Worm (Caenorhabditis elegans): ENCODE results near the gene K03A1.4.
A peak's percentile ranks its signal among the peaks of the same experiment; 100 is the strongest.

K03A1.4 gene

DNA sequence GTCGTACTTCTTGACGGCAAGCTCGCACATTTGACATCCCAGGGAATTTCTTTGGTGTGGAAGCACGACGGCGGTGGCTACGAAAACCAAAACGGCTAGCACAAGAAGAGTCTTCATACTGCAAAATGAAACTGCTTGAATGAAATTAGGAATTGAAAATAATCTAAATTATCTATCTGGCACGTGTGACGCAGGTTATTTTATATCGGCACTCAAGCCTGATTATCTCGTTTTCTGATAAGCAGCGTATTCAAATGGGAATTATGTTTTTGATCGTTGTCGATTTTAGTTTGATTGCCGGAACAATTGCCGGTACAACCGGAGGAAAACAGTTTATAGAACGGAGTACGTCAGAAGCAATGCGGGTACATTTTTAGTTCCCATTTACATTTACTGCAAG lies 20.1 kb upstream of the K03A1.4 start, which contains the start of gene spp-4:
TSS of gene spp-4 (minus strand) at position 118 of the 400 bp plus-strand sequence.
- TF ChIP-seq attf-4 (tag; optimal IDR thresholded peaks at IDR 0.05): no peak
- no peak for TF ChIP-seq Y105C5A.15 (GFP tag; IDR thresholded peaks at IDR 0.05)
- no peak for TF ChIP-seq ceh-62 (tag; optimal IDR thresholded peaks at IDR 0.05)
- no peak for TF ChIP-seq T26A8.4 (GFP tag; IDR thresholded peaks at IDR 0.05)
- no peak for TF ChIP-seq zag-1 (tag; optimal IDR thresholded peaks at IDR 0.05)
- no peak for TF ChIP-seq tag-97 (GFP tag; IDR thresholded peaks at IDR 0.05)
- TF ChIP-seq mep-1 (tag; optimal IDR thresholded peaks at IDR 0.05): no peak
- no peak for TF ChIP-seq cey-2 (tag; optimal IDR thresholded peaks at IDR 0.05; ENCODE audit: borderline replicate concordance, insufficient read depth)
- TF ChIP-seq hlh-11 (tag; optimal IDR thresholded peaks at IDR 0.05): peak; percentile 3
- TF ChIP-seq dmd-6 (GFP tag; IDR thresholded peaks at IDR 0.05): peak; percentile 62
- no peak for TF ChIP-seq dpl-1 (GFP tag; optimal IDR thresholded peaks at IDR 0.05)
- no peak for TF ChIP-seq ztf-11 (tag; optimal IDR thresholded peaks at IDR 0.05)
- TF ChIP-seq rbr-2 (tag; optimal IDR thresholded peaks at IDR 0.05): no peak
- TF ChIP-seq nhr-77 (tag; optimal IDR thresholded peaks at IDR 0.05): no peak
- TF ChIP-seq daf-16 (GFP tag; optimal IDR thresholded peaks at IDR 0.05): no peak
- peak; percentile 78 for TF ChIP-seq daf-16 (tag; optimal IDR thresholded peaks at IDR 0.05)

DNA sequence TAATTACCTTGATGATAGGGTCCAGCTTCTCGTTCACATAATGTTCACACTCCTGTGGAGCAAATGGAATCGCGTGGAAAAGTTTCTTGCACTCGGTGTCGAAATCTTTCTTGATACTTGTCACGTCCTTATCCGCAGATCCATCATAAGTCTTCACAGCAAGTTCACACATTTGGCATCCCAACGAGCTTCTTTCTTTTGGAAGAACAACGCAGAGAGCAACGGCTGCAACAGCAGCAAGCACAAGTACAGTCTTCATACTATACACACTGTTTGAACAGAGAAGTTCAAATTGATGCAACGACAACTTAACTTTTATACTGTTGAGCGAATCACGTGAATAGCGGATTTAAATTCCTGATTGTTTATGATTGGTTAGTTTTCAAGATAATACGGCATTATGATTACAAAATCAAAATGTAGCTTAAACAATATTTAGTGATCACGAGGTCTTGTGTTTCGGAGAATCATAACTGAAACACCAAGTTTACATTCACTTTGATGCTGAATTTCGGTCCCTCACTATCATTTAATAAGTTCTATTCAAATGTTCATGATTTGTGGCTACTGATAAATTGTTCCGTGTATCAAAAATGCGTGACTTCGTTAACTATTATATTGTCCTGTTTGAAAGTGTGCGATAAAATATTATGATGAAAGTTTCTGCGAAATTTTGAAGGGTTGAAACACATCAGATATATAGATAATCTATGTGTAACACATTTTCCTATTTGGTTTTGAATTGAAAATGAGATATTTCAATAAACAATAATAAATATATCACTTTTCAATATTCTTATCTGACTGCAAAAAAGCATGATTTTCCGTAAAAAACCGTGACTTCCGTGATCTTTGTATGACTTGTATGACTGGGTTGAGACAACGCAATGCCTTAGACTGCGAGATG lies 18.2 kb upstream of the K03A1.4 start, which contains the start of the genes spp-2 and spp-6:
TSS of gene spp-2 (minus strand) at position 334 of the 907 bp plus-strand sequence.
TSS of gene spp-6 (plus strand) at position 857 of the 907 bp plus-strand sequence.
- TF ChIP-seq unc-62 (GFP tag; optimal IDR thresholded peaks at IDR 0.05 in 1 of 2) (peak in 1 of 2 experiments; percentile 88), unc-62 (tag; optimal IDR thresholded peaks at IDR 0.05) (no peak), aha-1 (tag) (no peak), lsy-2 (tag; optimal IDR thresholded peaks at IDR 0.05) (no peak), nhr-42 (GFP tag; IDR thresholded peaks at IDR 0.05) (no peak), ceh-44 (GFP tag; IDR thresholded peaks at IDR 0.05) (no peak), Y5F2A.4 (GFP tag; optimal IDR thresholded peaks at IDR 0.05) (no peak), nhr-41 (GFP tag; IDR thresholded peaks at IDR 0.05) (no peak), nhr-77 (tag; optimal IDR thresholded peaks at IDR 0.05) (peak; percentile 0), ceh-62 (tag; optimal IDR thresholded peaks at IDR 0.05) (no peak), T26A8.4 (GFP tag; IDR thresholded peaks at IDR 0.05) (peak; percentile 63; the same call in 1 of the 2 replicates), nhr-28 (tag; optimal IDR thresholded peaks at IDR 0.05) (peak; percentile 38), saeg-2 (GFP tag; IDR thresholded peaks at IDR 0.05) (peak; percentile 75; the same call in 1 of the 2 replicates), ces-1 (GFP tag; optimal IDR thresholded peaks at IDR 0.05) (no peak), ztf-7 (tag; optimal IDR thresholded peaks at IDR 0.05) (no peak), R02D3.7 (tag; optimal IDR thresholded peaks at IDR 0.05) (no peak), zip-11 (GFP tag; IDR thresholded peaks at IDR 0.05) (no peak), mes-2 (tag; optimal IDR thresholded peaks at IDR 0.05; ENCODE audit: poor library complexity, severe bottlenecking) (peak; percentile 29), ceh-28 (tag; optimal IDR thresholded peaks at IDR 0.05) (no peak), aly-2 (tag; optimal IDR thresholded peaks at IDR 0.05) (no peak), nhr-10 (tag; optimal IDR thresholded peaks at IDR 0.05) (peak; percentile 12), duxl-1 (tag; optimal IDR thresholded peaks at IDR 0.05; ENCODE audit: poor library complexity) (no peak), zfp-2 (tag; optimal IDR thresholded peaks at IDR 0.05) (no peak), rbr-2 (tag; optimal IDR thresholded peaks at IDR 0.05) (no peak), lin-1 (GFP tag; IDR thresholded peaks at IDR 0.05) (no peak), lin-15B (tag; optimal IDR thresholded peaks at IDR 0.05) (no peak), cey-2 (tag; optimal IDR thresholded peaks at IDR 0.05; ENCODE audit: borderline replicate concordance, insufficient read depth) (no peak), lir-3 (tag; optimal IDR thresholded peaks at IDR 0.05) (no peak), T20F7.1 (GFP tag; optimal IDR thresholded peaks at IDR 0.05) (no peak), dve-1 (tag; optimal IDR thresholded peaks at IDR 0.05; ENCODE audit: insufficient read depth) (peak; percentile 86), jun-1 (tag; optimal IDR thresholded peaks at IDR 0.05) (no peak), nhr-102 (tag; optimal IDR thresholded peaks at IDR 0.05) (peak; percentile 10), zag-1 (tag; optimal IDR thresholded peaks at IDR 0.05) (no peak), unc-39 (tag; optimal IDR thresholded peaks at IDR 0.05) (no peak), madf-5 (GFP tag; IDR thresholded peaks at IDR 0.05) (no peak), ceh-20 (GFP tag; IDR thresholded peaks at IDR 0.05) (peak; percentile 55; the same call in 1 of the 2 replicates), lin-39 (tag; optimal IDR thresholded peaks at IDR 0.05) (no peak), ZK546.5 (tag; optimal IDR thresholded peaks at IDR 0.05) (no peak), dpl-1 (GFP tag; optimal IDR thresholded peaks at IDR 0.05) (no peak), daf-16 (GFP tag; optimal IDR thresholded peaks at IDR 0.05) (no peak), daf-16 (tag; optimal IDR thresholded peaks at IDR 0.05) (peak; percentile 89)
